Fruit fly (Drosophila melanogaster) whole organism, embryonic: ENCODE data around the gene CG13097.
A peak's percentile ranks its signal among the peaks of the same experiment; 100 is the strongest.

Experiments used
- Ada2b ChIP-seq: fragments of 200-800 bp; sonication (Bioruptor generic); IDR thresholded peaks from 2 replicates; pipeline ENCODE4 v1.3.6; 2022; ENCODE audit warnings: missing biosample characterization, missing genetic modification characterization
- Adf1 ChIP-seq: fragments of 200-800 bp; sonication (Bioruptor generic); IDR thresholded peaks from 2 replicates; pipeline ENCODE4 v1.3.6; 2022; ENCODE audit warnings: missing biosample characterization, missing genetic modification characterization
- C15 ChIP-seq: fragments of 200-800 bp; sonication (Bioruptor generic); IDR thresholded peaks from 3 replicates; pipeline ENCODE4 v1.3.6; 2022; ENCODE audit warnings: missing biosample characterization, missing genetic modification characterization
- CG12236 ChIP-seq: fragments of 200-800 bp; sonication (Bioruptor generic); optimal IDR thresholded peaks from 2 replicates; lab custom pipeline; 2016; ENCODE audit warnings: missing biosample characterization, missing genetic modification characterization
- CG12391 ChIP-seq: fragments of 200-800 bp; sonication (Bioruptor generic); optimal IDR thresholded peaks from 3 replicates; lab custom pipeline; 2018; ENCODE audit warnings: missing biosample characterization, mild to moderate bottlenecking, missing genetic modification characterization, moderate library complexity
- CG12659 ChIP-seq: fragments of 200-800 bp; sonication (Bioruptor generic); optimal IDR thresholded peaks from 3 replicates; lab custom pipeline; 2017; ENCODE audit warnings: mild to moderate bottlenecking, missing biosample characterization, missing genetic modification reagents, missing genetic modification characterization
- CG14667 ChIP-seq: fragments of 200-800 bp; sonication (Bioruptor generic); IDR thresholded peaks from 2 replicates; pipeline ENCODE4 v1.3.6; 2022; ENCODE audit warnings: missing biosample characterization, missing genetic modification characterization
- CG14860 ChIP-seq: fragments of 200-800 bp; sonication (Bioruptor generic); IDR thresholded peaks from 3 replicates; pipeline ENCODE4 v1.3.6; 2022; ENCODE audit warnings: missing biosample characterization, missing genetic modification characterization; ENCODE audit not compliant: partially characterized antibody
- CG15011 ChIP-seq: fragments of 200-800 bp; sonication (Bioruptor generic); optimal IDR thresholded peaks from 3 replicates; lab custom pipeline; 2018; ENCODE audit warnings: missing biosample characterization, mild to moderate bottlenecking, missing genetic modification characterization
- CG15269 ChIP-seq: fragments of 200-800 bp; sonication (Bioruptor generic); optimal IDR thresholded peaks from 2 replicates; lab custom pipeline; 2018; ENCODE audit warnings: missing biosample characterization, mild to moderate bottlenecking, missing genetic modification characterization, moderate library complexity
- CG17912 ChIP-seq: fragments of 200-800 bp; sonication (Bioruptor generic); optimal IDR thresholded peaks from 2 replicates; lab custom pipeline; 2018; ENCODE audit warnings: missing biosample characterization, mild to moderate bottlenecking, missing genetic modification characterization
- CG2712 ChIP-seq: fragments of 200-800 bp; optimal IDR thresholded peaks from 3 replicates; lab custom pipeline; 2019; ENCODE audit warnings: missing biosample characterization, mild to moderate bottlenecking, missing genetic modification characterization, moderate library complexity
- CG31224 ChIP-seq: fragments of 200-800 bp; sonication (Bioruptor generic); IDR thresholded peaks from 2 replicates; pipeline ENCODE4 v1.3.6; 2022; ENCODE audit warnings: missing biosample characterization, missing genetic modification characterization
- CG33213 ChIP-seq: fragments of 200-800 bp; sonication (Bioruptor generic); optimal IDR thresholded peaks from 3 replicates; lab custom pipeline; 2016; ENCODE audit warnings: missing biosample characterization, missing genetic modification characterization
- CG34422 ChIP-seq: fragments of 200-800 bp; sonication (Bioruptor generic); IDR thresholded peaks from 3 replicates; pipeline ENCODE4 v1.3.6; 2022; ENCODE audit warnings: missing biosample characterization, missing genetic modification characterization
- CG4707 ChIP-seq: fragments of 200-800 bp; sonication (Bioruptor generic); optimal IDR thresholded peaks from 2 replicates; lab custom pipeline; 2018; ENCODE audit warnings: missing biosample characterization, mild to moderate bottlenecking, missing genetic modification characterization, moderate library complexity
- CG5245 ChIP-seq: fragments of 200-800 bp; sonication (Bioruptor generic); optimal IDR thresholded peaks from 3 replicates; lab custom pipeline; 2016; ENCODE audit warnings: missing biosample characterization, missing genetic modification characterization
- CG6272 ChIP-seq: fragments of 200-800 bp; sonication (Bioruptor generic); IDR thresholded peaks from 2 replicates; pipeline ENCODE4 v1.3.6; 2022; ENCODE audit warnings: missing biosample characterization, missing genetic modification characterization
- CG7745 ChIP-seq: fragments of 200-800 bp; sonication (Bioruptor generic); optimal IDR thresholded peaks from 2 replicates; lab custom pipeline; 2018; ENCODE audit warnings: missing biosample characterization, mild to moderate bottlenecking, missing genetic modification characterization, moderate library complexity
- CG7987 ChIP-seq: fragments of 200-800 bp; sonication (Bioruptor generic); optimal IDR thresholded peaks from 2 replicates; lab custom pipeline; 2018; ENCODE audit warnings: missing biosample characterization, mild to moderate bottlenecking, missing genetic modification characterization, moderate library complexity
- CG8290 ChIP-seq, 3 experiments: fragments of 200-800 bp; sonication (Bioruptor generic); optimal IDR thresholded peaks; 2 replicates each; lab custom pipeline; 2016 to 2019; ENCODE audit warnings: missing biosample characterization in 3 of 3, missing genetic modification characterization in 3 of 3, mild to moderate bottlenecking in 2 of 3, moderate library complexity in 1 of 3
- CG9609 ChIP-seq: fragments of 200-800 bp; sonication (Bioruptor generic); optimal IDR thresholded peaks from 3 replicates; lab custom pipeline; 2016; ENCODE audit warnings: missing biosample characterization, missing genetic modification characterization
- CTCF ChIP-seq: fragments of 200-800 bp; sonication (Bioruptor generic); optimal IDR thresholded peaks from 2 replicates; lab custom pipeline; 2017; ENCODE audit warnings: missing biosample characterization, mild to moderate bottlenecking, missing genetic modification characterization, moderate library complexity
- Dbx ChIP-seq: fragments of 200-800 bp; sonication (Bioruptor generic); IDR thresholded peaks from 3 replicates; pipeline ENCODE4 v1.3.6; 2022; ENCODE audit warnings: missing biosample characterization, missing genetic modification characterization
- Doc3 ChIP-seq: fragments of 200-800 bp; sonication (Bioruptor generic); IDR thresholded peaks from 3 replicates; pipeline ENCODE4 v1.3.6; 2022; ENCODE audit warnings: missing biosample characterization, missing genetic modification characterization; ENCODE audit not compliant: partially characterized antibody
- Ets97D ChIP-seq: fragments of 200-800 bp; sonication (Bioruptor generic); optimal IDR thresholded peaks from 3 replicates; lab custom pipeline; 2016; ENCODE audit warnings: missing biosample characterization, missing genetic modification characterization
- HLH4C ChIP-seq: fragments of 200-800 bp; sonication (Bioruptor generic); IDR thresholded peaks from 3 replicates; pipeline ENCODE4 v1.3.6; 2022; ENCODE audit warnings: missing biosample characterization, missing genetic modification characterization; ENCODE audit not compliant: partially characterized antibody
- Hmr ChIP-seq: fragments of 200-800 bp; sonication (Bioruptor generic); optimal IDR thresholded peaks from 3 replicates; lab custom pipeline; 2017; ENCODE audit warnings: mild to moderate bottlenecking, missing biosample characterization, missing genetic modification reagents, missing genetic modification characterization
- Myb ChIP-seq: fragments of 200-800 bp; sonication (Bioruptor generic); optimal IDR thresholded peaks from 2 replicates; lab custom pipeline; 2016; ENCODE audit warnings: missing biosample characterization, missing genetic modification characterization
- NC2β ChIP-seq: fragments of 200-800 bp; sonication (Bioruptor generic); optimal IDR thresholded peaks from 2 replicates; lab custom pipeline; 2016; ENCODE audit warnings: missing biosample characterization, missing genetic modification characterization
- Rfx ChIP-seq: fragments of 200-800 bp; sonication (Bioruptor generic); IDR thresholded peaks from 2 replicates; pipeline ENCODE4 v1.3.6; 2022; ENCODE audit warnings: missing biosample characterization, missing genetic modification characterization
- Side ChIP-seq: fragments of 200-800 bp; sonication (Bioruptor generic); optimal IDR thresholded peaks from 2 replicates; lab custom pipeline; 2016; ENCODE audit warnings: missing biosample characterization, missing genetic modification characterization
- Sin3A ChIP-seq: fragments of >200 bp; optimal IDR thresholded peaks from 2 replicates; lab custom pipeline; 2018
- Vsx1 ChIP-seq: fragments of 200-800 bp; sonication (Bioruptor generic); optimal IDR thresholded peaks from 2 replicates; lab custom pipeline; 2017; ENCODE audit warnings: missing biosample characterization, mild to moderate bottlenecking, missing genetic modification characterization, missing genetic modification reagents
- YL-1 ChIP-seq: fragments of 200-800 bp; sonication (Bioruptor generic); optimal IDR thresholded peaks from 3 replicates; lab custom pipeline; 2017; ENCODE audit warnings: missing biosample characterization, mild to moderate bottlenecking, missing genetic modification characterization
- bigmax ChIP-seq: fragments of 200-800 bp; sonication (Bioruptor generic); optimal IDR thresholded peaks from 2 replicates; lab custom pipeline; 2018; ENCODE audit warnings: missing biosample characterization, mild to moderate bottlenecking, missing genetic modification characterization
- dm ChIP-seq: fragments of 200-800 bp; sonication (Bioruptor generic); optimal IDR thresholded peaks from 3 replicates; lab custom pipeline; 2016; ENCODE audit warnings: missing biosample characterization, missing genetic modification characterization
- gcm2 ChIP-seq: fragments of 200-800 bp; sonication (Bioruptor generic); optimal IDR thresholded peaks from 2 replicates; lab custom pipeline; 2016; ENCODE audit warnings: missing biosample characterization, missing genetic modification characterization
- gfzf ChIP-seq: fragments of 200-800 bp; sonication (Bioruptor generic); optimal IDR thresholded peaks from 2 replicates; lab custom pipeline; 2016; ENCODE audit warnings: missing biosample characterization, mild to moderate bottlenecking, missing genetic modification characterization, moderate library complexity
- hth ChIP-seq: fragments of >200 bp; optimal IDR thresholded peaks from 2 replicates; lab custom pipeline; 2017; ENCODE audit warnings: inconsistent platforms
- ind ChIP-seq: fragments of 200-800 bp; sonication (Bioruptor generic); optimal IDR thresholded peaks from 3 replicates; lab custom pipeline; 2016; ENCODE audit warnings: missing biosample characterization, missing genetic modification characterization
- jumu ChIP-seq: fragments of 200-800 bp; sonication (Bioruptor generic); optimal IDR thresholded peaks from 3 replicates; lab custom pipeline; 2016; ENCODE audit warnings: missing biosample characterization, missing genetic modification characterization
- kay ChIP-seq: fragments of 200-800 bp; sonication (Bioruptor generic); optimal IDR thresholded peaks from 2 replicates; lab custom pipeline; 2016; ENCODE audit warnings: missing biosample characterization, missing genetic modification characterization
- mld ChIP-seq: fragments of 200-800 bp; sonication (Bioruptor generic); IDR thresholded peaks from 3 replicates; pipeline ENCODE4 v1.3.6; 2022; ENCODE audit warnings: missing biosample characterization, missing genetic modification characterization; ENCODE audit not compliant: partially characterized antibody
- nerfin-2 ChIP-seq: fragments of 200-800 bp; sonication (Bioruptor generic); IDR thresholded peaks from 2 replicates; pipeline ENCODE4 v1.3.6; 2022; ENCODE audit warnings: missing biosample characterization, missing genetic modification characterization; ENCODE audit not compliant: partially characterized antibody
- p53 ChIP-seq: fragments of 200-800 bp; sonication (Bioruptor generic); optimal IDR thresholded peaks from 2 replicates; lab custom pipeline; 2016; ENCODE audit warnings: missing biosample characterization, missing genetic modification characterization
- phol ChIP-seq: fragments of 200-800 bp; sonication (Bioruptor generic); optimal IDR thresholded peaks from 3 replicates; lab custom pipeline; 2018; ENCODE audit warnings: missing biosample characterization, mild to moderate bottlenecking, missing genetic modification characterization, moderate library complexity
- pum ChIP-seq: fragments of 200-800 bp; sonication (Bioruptor generic); optimal IDR thresholded peaks from 2 replicates; lab custom pipeline; 2016; ENCODE audit warnings: missing biosample characterization, missing genetic modification characterization
- salm ChIP-seq: fragments of 200-800 bp; sonication (Bioruptor generic); optimal IDR thresholded peaks from 2 replicates; lab custom pipeline; 2018; ENCODE audit warnings: missing biosample characterization, mild to moderate bottlenecking, missing genetic modification characterization
- tap ChIP-seq: fragments of 200-800 bp; optimal IDR thresholded peaks from 3 replicates; lab custom pipeline; 2019; ENCODE audit warnings: missing biosample characterization, mild to moderate bottlenecking, missing genetic modification characterization, moderate library complexity
- wdn ChIP-seq: fragments of 200-800 bp; sonication (Bioruptor generic); IDR thresholded peaks from 2 replicates; pipeline ENCODE4 v1.3.6; 2022; ENCODE audit warnings: missing biosample characterization, missing genetic modification characterization
- yki ChIP-seq: fragments of >200 bp; optimal IDR thresholded peaks from 3 replicates; lab custom pipeline; 2018

The CG13097 gene

DNA sequence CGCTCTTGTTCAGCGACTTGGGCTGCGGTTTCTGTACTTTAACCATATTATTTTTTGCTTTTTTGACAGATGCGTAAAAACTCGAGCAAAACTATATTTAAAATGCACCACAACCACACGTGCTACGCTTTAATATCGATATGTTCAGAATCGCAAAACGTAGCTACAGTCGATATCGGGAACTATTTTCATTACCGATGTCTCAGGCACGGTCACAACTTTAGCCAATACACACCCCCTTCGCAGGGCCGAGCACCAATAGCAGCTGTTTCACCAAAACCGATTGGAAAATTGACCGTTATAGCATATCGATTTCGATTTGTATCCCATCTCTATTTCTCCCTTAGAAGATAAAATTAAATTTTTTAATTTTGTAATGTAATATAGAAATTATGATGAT lies 2.9 kb downstream of the CG13097 start, which contains the start of gene CG13096 (continued):
- TF ChIP-seq CG6272 (GFP tag; lab: Robert Waterston, UW), result peak; percentile 22; the same call in 1 of the 2 replicates
- peak; percentile 50 for TF ChIP-seq bigmax (GFP tag; lab: Kevin White, UChicago)
- TF ChIP-seq nerfin-2 (GFP tag; lab: Robert Waterston, UW), result peak; percentile 97
- TF ChIP-seq CG12391 (tag; lab: Kevin White, UChicago), result peak; percentile 44
- TF ChIP-seq jumu (GFP tag; lab: Kevin White, UChicago), result peak; percentile 14
- TF ChIP-seq CG14667 (GFP tag; lab: Robert Waterston, UW), result no peak
- TF ChIP-seq CG2712 (tag; lab: Kevin White, UChicago), result peak; percentile 65
- TF ChIP-seq CG14860 (GFP tag; lab: Robert Waterston, UW), result peak; percentile 96
- TF ChIP-seq Doc3 (GFP tag; lab: Robert Waterston, UW), result peak; percentile 98
- TF ChIP-seq NC2β, result no peak
- TF ChIP-seq pum, result no peak
- peak; percentile 9 for TF ChIP-seq p53 (GFP tag; lab: Kevin White, UChicago)
- TF ChIP-seq CG12659 (GFP tag; lab: Kevin White, UChicago), result peak; percentile 72
- TF ChIP-seq Myb (GFP tag; lab: Kevin White, UChicago), result peak; percentile 99
- TF ChIP-seq CG5245, result no peak
- peak; percentile 69 for TF ChIP-seq Sin3A (lab: Kevin White, UChicago)
- TF ChIP-seq CG7745 (tag; lab: Kevin White, UChicago), result no peak
- TF ChIP-seq Rfx (GFP tag; lab: Robert Waterston, UW), result peak; percentile 66
- TF ChIP-seq mld (GFP tag; lab: Robert Waterston, UW), result peak; percentile 94
- peak; percentile 53 for TF ChIP-seq gfzf (GFP tag; lab: Kevin White, UChicago)
- TF ChIP-seq CG4707 (GFP tag; lab: Kevin White, UChicago), result no peak
- no peak for TF ChIP-seq wdn
- TF ChIP-seq CG8290 (GFP tag; optimal IDR thresholded peaks at IDR 0.05; lab: Kevin White, UChicago), result peak; percentile 90
- TF ChIP-seq CG8290 (tag; optimal IDR thresholded peaks at IDR 0.05; lab: Kevin White, UChicago), result peak; percentile 75 to 96
- peak; percentile 55 for TF ChIP-seq CG33213 (GFP tag; lab: Kevin White, UChicago)
- peak; percentile 35 for TF ChIP-seq CG9609
- TF ChIP-seq CTCF (GFP tag; lab: Kevin White, UChicago), result peak; percentile 47
- peak; percentile 2 for TF ChIP-seq Side (GFP tag; lab: Kevin White, UChicago)
- no peak for TF ChIP-seq CG31224 (GFP tag; lab: Robert Waterston, UW)
- no peak for TF ChIP-seq yki (lab: Kevin White, UChicago)
- peak; percentile 98 for TF ChIP-seq HLH4C (GFP tag; lab: Robert Waterston, UW)
- no peak for TF ChIP-seq kay
- no peak for TF ChIP-seq CG12236 (GFP tag; lab: Kevin White, UChicago)
- TF ChIP-seq salm, result no peak
- peak; percentile 71; the same call in 1 of the 3 replicates for TF ChIP-seq CG34422 (GFP tag; lab: Robert Waterston, UW)
- TF ChIP-seq dm, result peak; percentile 99
- no peak for TF ChIP-seq Adf1 (GFP tag; lab: Robert Waterston, UW)
- no peak for TF ChIP-seq ind (GFP tag; lab: Kevin White, UChicago)
- TF ChIP-seq phol (tag; lab: Kevin White, UChicago), result peak; percentile 61
- no peak for TF ChIP-seq Ada2b (GFP tag; lab: Robert Waterston, UW)
- peak; percentile 52; the same call in 1 of the 3 replicates for TF ChIP-seq Dbx (GFP tag; lab: Robert Waterston, UW)
- TF ChIP-seq tap (tag; lab: Kevin White, UChicago), result no peak
- peak; percentile 74 for TF ChIP-seq YL-1 (GFP tag; lab: Kevin White, UChicago)
- TF ChIP-seq CG15011 (GFP tag; lab: Kevin White, UChicago), result no peak
- no peak for TF ChIP-seq Vsx1 (GFP tag; lab: Kevin White, UChicago)
- TF ChIP-seq CG17912 (GFP tag; lab: Kevin White, UChicago), result peak; percentile 59
- TF ChIP-seq C15, result no peak
- TF ChIP-seq Ets97D (GFP tag; lab: Kevin White, UChicago), result peak; percentile 91
- no peak for TF ChIP-seq CG15269 (tag; lab: Kevin White, UChicago)
- TF ChIP-seq Hmr (GFP tag; lab: Kevin White, UChicago), result no peak
- peak; percentile 80 for TF ChIP-seq CG7987 (GFP tag; lab: Kevin White, UChicago)
- no peak for TF ChIP-seq hth (lab: Kevin White, UChicago)
- no peak for TF ChIP-seq gcm2 (GFP tag; lab: Kevin White, UChicago)
